Worm (Caenorhabditis elegans) whole organism, L4 larva: ENCODE data around the gene C02E7.10.

Experiments used
- D1046.2 ChIP-seq: fragments of 200-800 bp; sonication (Bioruptor generic); IDR thresholded peaks from 2 replicates; pipeline ENCODE4 v1.3.6; 2022; ENCODE audit warnings: missing genetic modification characterization, missing compliant biosample characterization
- F44E2.7 ChIP-seq: fragments of 200-800 bp; sonication (Bioruptor generic); IDR thresholded peaks from 2 replicates; pipeline ENCODE4 v2.1.2; 2022; ENCODE audit warnings: missing genetic modification characterization, missing compliant biosample characterization
- T20F7.1 ChIP-seq: fragments of 200-800 bp; sonication (Bioruptor generic); optimal IDR thresholded peaks from 2 replicates; lab custom pipeline; 2018; ENCODE audit warnings: mild to moderate bottlenecking, missing genetic modification characterization, missing compliant biosample characterization
- T26A8.4 ChIP-seq: fragments of 200-800 bp; sonication (Bioruptor generic); IDR thresholded peaks from 2 replicates; pipeline ENCODE4 v1.3.6; 2022; ENCODE audit warnings: missing genetic modification characterization, missing compliant biosample characterization
- Y48G9A.11 ChIP-seq: fragments of 200-800 bp; sonication (Bioruptor generic); IDR thresholded peaks from 2 replicates; pipeline ENCODE4 v1.3.6; 2022; ENCODE audit warnings: missing genetic modification reagents, missing genetic modification characterization, missing compliant biosample characterization
- ZK546.5 ChIP-seq, 2 experiments: sonication (generic microtip); optimal IDR thresholded peaks; 2 replicates each; lab custom pipeline; 2017; ENCODE audit warnings: missing biosample characterization in 2 of 2, missing genetic modification characterization in 2 of 2
- aha-1 ChIP-seq: fragments of 150-350 bp; peaks from one replicate; lab custom pipeline; 2014; ENCODE audit warnings: missing biosample characterization, missing genetic modification characterization
- attf-4 ChIP-seq: sonication (generic microtip); optimal IDR thresholded peaks from 3 replicates; lab custom pipeline; 2017; ENCODE audit warnings: missing biosample characterization, missing genetic modification characterization
- ceh-20 ChIP-seq: fragments of 200-800 bp; sonication (Bioruptor generic); IDR thresholded peaks from 2 replicates; pipeline ENCODE4 v1.3.6; 2022; ENCODE audit warnings: missing genetic modification reagents, missing genetic modification characterization, missing compliant biosample characterization
- ceh-32 ChIP-seq: sonication (generic microtip); optimal IDR thresholded peaks from 2 replicates; lab custom pipeline; 2016; ENCODE audit warnings: mild to moderate bottlenecking, missing genetic modification characterization, missing compliant biosample characterization; ENCODE audit not compliant: poor library complexity
- ceh-82 ChIP-seq: sonication (generic microtip); optimal IDR thresholded peaks from 2 replicates; lab custom pipeline; 2017; ENCODE audit warnings: missing biosample characterization, missing genetic modification characterization
- cey-2 ChIP-seq: sonication (generic microtip); optimal IDR thresholded peaks from 3 replicates; lab custom pipeline; 2017; ENCODE audit warnings: missing genetic modification characterization, mild to moderate bottlenecking, missing compliant biosample characterization, antibody characterized with exemption, borderline replicate concordance; ENCODE audit not compliant: insufficient read depth
- daf-12 ChIP-seq: fragments of 150-350 bp; optimal IDR thresholded peaks from 2 replicates; lab custom pipeline; 2014; ENCODE audit warnings: missing biosample characterization, missing genetic modification reagents, missing genetic modification characterization
- daf-16 ChIP-seq, 3 experiments: sonication (generic microtip); optimal IDR thresholded peaks; 2 replicates each; lab custom pipeline; 2016 to 2017; ENCODE audit warnings: missing genetic modification characterization in 3 of 3, missing genetic modification reagents in 3 of 3, mild to moderate bottlenecking in 2 of 3, missing compliant biosample characterization in 2 of 3, missing biosample characterization in 1 of 3, moderate library complexity in 1 of 3
- daf-8 ChIP-seq: fragments of 200-800 bp; sonication (Bioruptor generic); IDR thresholded peaks from 2 replicates; pipeline ENCODE4 v1.3.6; 2022; ENCODE audit warnings: missing genetic modification characterization, missing compliant biosample characterization
- dmd-9 ChIP-seq: fragments of 200-800 bp; sonication (Bioruptor generic); IDR thresholded peaks from 2 replicates; pipeline ENCODE4 v1.3.6; 2022; ENCODE audit warnings: missing genetic modification reagents, missing genetic modification characterization, missing compliant biosample characterization
- egl-43 ChIP-seq: fragments of 200-800 bp; sonication (Bioruptor generic); IDR thresholded peaks from 2 replicates; pipeline ENCODE4 v1.3.6; 2022; ENCODE audit warnings: missing genetic modification reagents, missing genetic modification characterization, missing compliant biosample characterization
- gei-8 ChIP-seq: fragments of 200-800 bp; sonication (Bioruptor generic); optimal IDR thresholded peaks from 2 replicates; lab custom pipeline; 2018; ENCODE audit warnings: mild to moderate bottlenecking, missing genetic modification characterization, missing compliant biosample characterization
- hlh-11 ChIP-seq: fragments of 200-800 bp; sonication (Bioruptor generic); optimal IDR thresholded peaks from 2 replicates; lab custom pipeline; 2018; ENCODE audit warnings: mild to moderate bottlenecking, missing genetic modification characterization, missing compliant biosample characterization
- hmg-1.1 ChIP-seq: fragments of 200-800 bp; sonication (Bioruptor generic); IDR thresholded peaks from 2 replicates; pipeline ENCODE4 v1.3.6; 2022; ENCODE audit warnings: missing genetic modification reagents, missing genetic modification characterization, missing compliant biosample characterization
- lin-13 ChIP-seq: fragments of 150-350 bp; optimal IDR thresholded peaks from 2 replicates; lab custom pipeline; 2014; ENCODE audit warnings: missing biosample characterization, missing genetic modification reagents, missing genetic modification characterization
- lin-29 ChIP-seq: fragments of 200-800 bp; sonication (Bioruptor generic); IDR thresholded peaks from 2 replicates; pipeline ENCODE4 v1.3.6; 2022; ENCODE audit warnings: missing genetic modification reagents, missing genetic modification characterization, missing compliant biosample characterization
- lin-39 ChIP-seq: fragments of 150-350 bp; optimal IDR thresholded peaks from 2 replicates; lab custom pipeline; 2014; ENCODE audit warnings: missing biosample characterization, missing genetic modification reagents, missing genetic modification characterization
- madf-5 ChIP-seq, 2 experiments: fragments of 200-800 bp; sonication (Bioruptor generic); IDR thresholded peaks; 2 replicates each; pipeline ENCODE4 v1.3.6; 2022; ENCODE audit warnings: missing compliant biosample characterization in 2 of 2, missing genetic modification characterization in 2 of 2
- mdl-1 ChIP-seq, 2 experiments: fragments of 150-350 bp in 1 of 2; sonication (generic microtip) in 1 of 2; optimal IDR thresholded peaks; 2 replicates each; lab custom pipeline; 2014 to 2017; ENCODE audit warnings: missing biosample characterization in 2 of 2, missing genetic modification characterization in 2 of 2
- mxl-3 ChIP-seq: fragments of 200-800 bp; sonication (Bioruptor generic); optimal IDR thresholded peaks from 2 replicates; lab custom pipeline; 2018; ENCODE audit warnings: mild to moderate bottlenecking, missing genetic modification characterization, missing compliant biosample characterization
- nhr-102 ChIP-seq: sonication (generic microtip); optimal IDR thresholded peaks from 2 replicates; lab custom pipeline; 2016; ENCODE audit warnings: mild to moderate bottlenecking, missing genetic modification characterization, moderate library complexity, missing compliant biosample characterization
- nhr-111 ChIP-seq: fragments of 200-800 bp; sonication (Bioruptor generic); optimal IDR thresholded peaks from 2 replicates; lab custom pipeline; 2018; ENCODE audit warnings: mild to moderate bottlenecking, missing genetic modification characterization, missing compliant biosample characterization
- nhr-237 ChIP-seq: sonication (generic microtip); optimal IDR thresholded peaks from 2 replicates; lab custom pipeline; 2017; ENCODE audit warnings: missing biosample characterization, missing genetic modification characterization
- nhr-28 ChIP-seq: fragments of 150-350 bp; optimal IDR thresholded peaks from 2 replicates; lab custom pipeline; 2014; ENCODE audit warnings: missing biosample characterization, missing genetic modification characterization
- nhr-48 ChIP-seq: sonication (generic microtip); optimal IDR thresholded peaks from 2 replicates; lab custom pipeline; 2016; ENCODE audit warnings: mild to moderate bottlenecking, missing genetic modification characterization, missing compliant biosample characterization
- nhr-6 ChIP-seq: fragments of 150-350 bp; optimal IDR thresholded peaks from 2 replicates; lab custom pipeline; 2014; ENCODE audit warnings: missing biosample characterization, missing genetic modification characterization
- nhr-76 ChIP-seq: fragments of 150-350 bp; optimal IDR thresholded peaks from 2 replicates; lab custom pipeline; 2014; ENCODE audit warnings: missing biosample characterization, missing genetic modification characterization
- saeg-2 ChIP-seq: fragments of 200-800 bp; sonication (Bioruptor generic); IDR thresholded peaks from 2 replicates; pipeline ENCODE4 v1.3.6; 2022; ENCODE audit warnings: missing genetic modification reagents, missing genetic modification characterization, missing compliant biosample characterization
- set-16 ChIP-seq: fragments of 200-800 bp; sonication (Bioruptor generic); IDR thresholded peaks from 2 replicates; pipeline ENCODE4 v1.3.6; 2022; ENCODE audit warnings: missing genetic modification reagents, missing genetic modification characterization, missing compliant biosample characterization
- snpc-4 ChIP-seq: fragments of 150-350 bp; optimal IDR thresholded peaks from 2 replicates; lab custom pipeline; 2014; ENCODE audit warnings: missing biosample characterization, missing genetic modification characterization
- tag-97 ChIP-seq: fragments of 200-800 bp; sonication (Bioruptor generic); IDR thresholded peaks from 2 replicates; pipeline ENCODE4 v1.3.6; 2022; ENCODE audit warnings: missing genetic modification characterization, missing compliant biosample characterization
- zag-1 ChIP-seq: fragments of 150-350 bp; optimal IDR thresholded peaks from 2 replicates; lab custom pipeline; 2014; ENCODE audit warnings: missing biosample characterization, missing genetic modification characterization
- zfp-2 ChIP-seq: sonication (generic microtip); optimal IDR thresholded peaks from 2 replicates; lab custom pipeline; 2016; ENCODE audit warnings: mild to moderate bottlenecking, missing genetic modification characterization, missing compliant biosample characterization
- zfp-3 ChIP-seq: fragments of 200-800 bp; sonication (Bioruptor generic); conservative IDR thresholded peaks from 2 replicates; pipeline ENCODE4 v1.3.6; 2022; ENCODE audit warnings: missing genetic modification reagents, missing genetic modification characterization, missing compliant biosample characterization
- ztf-7 ChIP-seq: fragments of 150-350 bp; optimal IDR thresholded peaks from 2 replicates; lab custom pipeline; 2014; ENCODE audit warnings: missing biosample characterization, missing genetic modification characterization

C02E7.10 gene

DNA sequence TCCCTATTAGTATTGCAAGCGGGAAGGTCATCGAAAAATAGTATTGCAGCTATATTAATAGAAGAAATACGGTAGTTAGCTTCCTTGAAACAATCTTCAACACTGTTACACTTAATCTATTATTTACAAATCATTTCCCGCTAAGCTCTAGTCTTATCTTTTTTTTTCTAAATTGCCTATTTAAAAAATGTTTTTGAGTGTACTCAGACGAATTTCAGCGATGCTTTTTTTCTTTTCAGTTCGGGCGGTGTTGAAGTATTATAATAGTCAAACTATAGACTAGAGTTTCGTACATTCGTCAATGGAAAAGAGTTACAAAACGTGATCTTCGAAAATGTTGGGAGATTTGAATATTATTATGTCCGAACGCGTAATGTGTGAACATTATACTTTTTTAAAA lies 19.0 kb downstream of the C02E7.10 start:
- TF ChIP-seq zfp-2 (tag; lab: Kevin White, UChicago) (no peak), nhr-237 (tag; lab: Kevin White, UChicago) (no peak), ceh-32 (tag; lab: Kevin White, UChicago) (no peak), lin-29 (GFP tag; lab: Robert Waterston, UW) (no peak), gei-8 (GFP tag; lab: Kevin White, UChicago) (no peak), nhr-102 (no peak), hmg-1.1 (GFP tag; lab: Robert Waterston, UW) (no peak), dmd-9 (no peak), zfp-3 (GFP tag; lab: Robert Waterston, UW) (no peak), T20F7.1 (GFP tag; lab: Kevin White, UChicago) (no peak), ZK546.5 (tag; optimal IDR thresholded peaks at IDR 0.05; lab: Kevin White, UChicago) (no peak), F44E2.7 (GFP tag; lab: Robert Waterston, UW) (no peak)
- TF ChIP-seq, all 104 proteins: peak for 0

DNA sequence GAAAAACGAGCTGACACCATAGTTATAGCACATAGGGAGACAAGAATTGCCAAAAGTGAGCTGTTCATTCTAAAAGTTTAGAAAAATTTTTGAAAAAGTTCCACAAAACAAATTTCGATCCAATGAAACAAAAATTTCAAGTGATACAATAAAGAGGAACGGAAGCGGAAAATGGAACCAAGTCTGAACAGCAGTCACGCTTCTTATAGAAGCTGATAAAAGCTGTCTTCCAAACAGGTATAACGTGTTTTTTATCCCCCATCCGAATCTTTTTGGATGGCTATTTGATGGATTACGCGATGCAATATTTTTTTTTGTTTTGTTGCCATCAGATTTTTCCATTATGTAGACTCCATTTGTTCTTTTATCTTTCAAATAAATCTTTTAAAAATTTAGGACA lies 20.5 kb downstream of the C02E7.10 start, which contains the start of gene H23N18.5:
Gene H23N18.5, minus strand, starts transcription at position 69 of the 400 bp plus-strand sequence.
- TF ChIP-seq ztf-7 (tag; lab: Kevin White, UChicago) = no peak
- no peak for TF ChIP-seq nhr-6 (tag; lab: Kevin White, UChicago)
- no peak for TF ChIP-seq cey-2
- TF ChIP-seq snpc-4 = no peak
- no peak for TF ChIP-seq mxl-3
- no peak for TF ChIP-seq lin-13
- no peak for TF ChIP-seq zag-1
- TF ChIP-seq set-16 (GFP tag; lab: Robert Waterston, UW) = no peak
- no peak for TF ChIP-seq daf-16 (GFP tag; optimal IDR thresholded peaks at IDR 0.05; lab: Kevin White, UChicago)
- TF ChIP-seq daf-16 (tag; optimal IDR thresholded peaks at IDR 0.05; lab: Kevin White, UChicago) = no peak
- TF ChIP-seq tag-97 (GFP tag; lab: Robert Waterston, UW) = no peak
- no peak for TF ChIP-seq T26A8.4 (GFP tag; lab: Robert Waterston, UW)
- TF ChIP-seq saeg-2 (GFP tag; lab: Robert Waterston, UW) = no peak
- TF ChIP-seq nhr-28 = peak; percentile 43
- TF ChIP-seq madf-5 (GFP tag; IDR thresholded peaks at IDR 0.05; lab: Robert Waterston, UW) = no peak
- no peak for TF ChIP-seq zfp-3 (GFP tag; lab: Robert Waterston, UW)
- no peak for TF ChIP-seq daf-12 (tag; lab: Kevin White, UChicago)
- peak; percentile 32 for TF ChIP-seq aha-1 (tag; lab: Kevin White, UChicago)
- TF ChIP-seq ZK546.5 (tag; optimal IDR thresholded peaks at IDR 0.05; lab: Kevin White, UChicago) = no peak
- peak; percentile 19 for TF ChIP-seq nhr-48
- no peak for TF ChIP-seq attf-4
- no peak for TF ChIP-seq D1046.2 (GFP tag; lab: Robert Waterston, UW)
- no peak for TF ChIP-seq hmg-1.1 (GFP tag; lab: Robert Waterston, UW)
- no peak for TF ChIP-seq daf-8
- TF ChIP-seq nhr-111 (GFP tag; lab: Kevin White, UChicago) = no peak
- TF ChIP-seq hlh-11 (tag; lab: Kevin White, UChicago) = peak; percentile 16
- TF ChIP-seq mdl-1 (tag; optimal IDR thresholded peaks at IDR 0.05; lab: Kevin White, UChicago) = peak in 1 of 2 experiments; percentile 33
- no peak for TF ChIP-seq Y48G9A.11 (GFP tag; lab: Robert Waterston, UW)
- TF ChIP-seq ceh-20 (GFP tag; lab: Robert Waterston, UW) = no peak
- TF ChIP-seq ceh-82 = no peak
- no peak for TF ChIP-seq egl-43 (GFP tag; lab: Robert Waterston, UW)
- TF ChIP-seq nhr-76 (tag; lab: Kevin White, UChicago) = no peak
- no peak for TF ChIP-seq lin-39 (tag; lab: Kevin White, UChicago)
- no peak for TF ChIP-seq nhr-102
- no peak for TF ChIP-seq T20F7.1 (GFP tag; lab: Kevin White, UChicago)
